Fruit fly (Drosophila melanogaster) whole organism, prepupa: Measurements from ENCODE around the gene Bx.

Experiments
- CG10631 ChIP-seq: fragments of 200-800 bp; sonication (Bioruptor generic); optimal IDR thresholded peaks from 2 replicates; lab custom pipeline; 2016; ENCODE audit warnings: missing biosample characterization, missing genetic modification characterization
- CG11294 ChIP-seq: fragments of 200-800 bp; sonication (Bioruptor generic); IDR thresholded peaks from 2 replicates; pipeline ENCODE4 v1.3.6; 2022; ENCODE audit warnings: missing biosample characterization, missing genetic modification characterization
- CG15336 ChIP-seq: fragments of 200-800 bp; sonication (Bioruptor generic); IDR thresholded peaks from 2 replicates; pipeline ENCODE4 v1.3.6; 2022; ENCODE audit warnings: missing biosample characterization, missing genetic modification characterization
- CG1621 ChIP-seq: fragments of 200-800 bp; sonication (Bioruptor generic); optimal IDR thresholded peaks from 3 replicates; lab custom pipeline; 2018; ENCODE audit warnings: missing biosample characterization, mild to moderate bottlenecking, missing genetic modification characterization
- CG31627 ChIP-seq: fragments of 200-800 bp; sonication (Bioruptor generic); optimal IDR thresholded peaks from 3 replicates; lab custom pipeline; 2016; ENCODE audit warnings: missing biosample characterization, missing genetic modification characterization
- CG32006 ChIP-seq: fragments of 200-800 bp; sonication (Bioruptor generic); optimal IDR thresholded peaks from 3 replicates; lab custom pipeline; 2017; ENCODE audit warnings: missing biosample characterization, mild to moderate bottlenecking, missing genetic modification characterization
- CG3919 ChIP-seq: fragments of 200-800 bp; sonication (Bioruptor generic); optimal IDR thresholded peaks from 3 replicates; lab custom pipeline; 2016; ENCODE audit warnings: missing biosample characterization, missing genetic modification characterization
- CG4318 ChIP-seq: fragments of 200-800 bp; sonication (Bioruptor generic); optimal IDR thresholded peaks from 3 replicates; lab custom pipeline; 2017; ENCODE audit warnings: missing biosample characterization, mild to moderate bottlenecking, missing genetic modification characterization
- CG6163 ChIP-seq: fragments of 200-800 bp; sonication (Bioruptor generic); IDR thresholded peaks from 3 replicates; pipeline ENCODE4 v1.3.6; 2022; ENCODE audit warnings: missing biosample characterization, missing genetic modification characterization
- CG6276 ChIP-seq: fragments of 200-800 bp; sonication (Bioruptor generic); optimal IDR thresholded peaks from 2 replicates; lab custom pipeline; 2017; ENCODE audit warnings: missing biosample characterization, mild to moderate bottlenecking, missing genetic modification characterization
- CG6792 ChIP-seq: fragments of 200-800 bp; sonication (Bioruptor generic); optimal IDR thresholded peaks from 3 replicates; lab custom pipeline; 2016; ENCODE audit warnings: missing biosample characterization, missing genetic modification characterization
- CG6808 ChIP-seq: fragments of 200-800 bp; sonication (Bioruptor generic); optimal IDR thresholded peaks from 3 replicates; lab custom pipeline; 2017; ENCODE audit warnings: missing biosample characterization, missing genetic modification characterization, mild to moderate bottlenecking, moderate library complexity, missing genetic modification reagents
- CG7368 ChIP-seq: fragments of 200-800 bp; sonication (Bioruptor generic); optimal IDR thresholded peaks from 3 replicates; lab custom pipeline; 2016; ENCODE audit warnings: missing biosample characterization, missing genetic modification characterization
- CG8119 ChIP-seq: fragments of 200-800 bp; sonication (Bioruptor generic); IDR thresholded peaks from 3 replicates; pipeline ENCODE4 v1.3.6; 2022; ENCODE audit warnings: missing biosample characterization, missing genetic modification characterization
- Eip75B ChIP-seq: fragments of 200-800 bp; sonication (Bioruptor generic); optimal IDR thresholded peaks from 3 replicates; lab custom pipeline; 2016; ENCODE audit warnings: missing biosample characterization, missing genetic modification characterization
- Eip78C ChIP-seq: fragments of 200-800 bp; sonication (Bioruptor generic); peaks from one replicate; lab custom pipeline; 2016; ENCODE audit warnings: missing biosample characterization, missing genetic modification characterization
- Eip93F ChIP-seq: fragments of 200-800 bp; sonication (Bioruptor generic); optimal IDR thresholded peaks from 2 replicates; lab custom pipeline; 2016; ENCODE audit warnings: missing biosample characterization, mild to moderate bottlenecking, missing genetic modification characterization
- Ets21C ChIP-seq: fragments of 200-800 bp; sonication (Bioruptor generic); optimal IDR thresholded peaks from 3 replicates; lab custom pipeline; 2016; ENCODE audit warnings: missing biosample characterization, missing genetic modification characterization
- Hr39 ChIP-seq: fragments of 200-800 bp; sonication (Bioruptor generic); optimal IDR thresholded peaks from 2 replicates; lab custom pipeline; 2016; ENCODE audit warnings: missing biosample characterization, missing genetic modification characterization
- Hr4 ChIP-seq: fragments of 200-800 bp; sonication (Bioruptor generic); optimal IDR thresholded peaks from 3 replicates; lab custom pipeline; 2016; ENCODE audit warnings: missing biosample characterization, missing genetic modification characterization
- Lpt ChIP-seq: fragments of 200-800 bp; sonication (Bioruptor generic); optimal IDR thresholded peaks from 3 replicates; lab custom pipeline; 2016; ENCODE audit warnings: missing biosample characterization, missing genetic modification characterization
- Met ChIP-seq: fragments of 200-800 bp; sonication (Bioruptor generic); optimal IDR thresholded peaks from 3 replicates; lab custom pipeline; 2016; ENCODE audit warnings: missing biosample characterization, missing genetic modification characterization
- Sox102F ChIP-seq: fragments of 200-800 bp; sonication (Bioruptor generic); optimal IDR thresholded peaks from 2 replicates; lab custom pipeline; 2016; ENCODE audit warnings: missing biosample characterization, mild to moderate bottlenecking, missing genetic modification characterization
- Sox14 ChIP-seq: fragments of 200-800 bp; sonication (Bioruptor generic); optimal IDR thresholded peaks from 3 replicates; lab custom pipeline; 2016; ENCODE audit warnings: missing biosample characterization, missing genetic modification characterization
- Sox15 ChIP-seq: fragments of 200-800 bp; sonication (Bioruptor generic); optimal IDR thresholded peaks from 3 replicates; lab custom pipeline; 2016; ENCODE audit warnings: missing biosample characterization, missing genetic modification characterization
- achi ChIP-seq: fragments of 200-800 bp; sonication (Bioruptor generic); optimal IDR thresholded peaks from 3 replicates; lab custom pipeline; 2016; ENCODE audit warnings: missing biosample characterization, missing genetic modification characterization
- acj6 ChIP-seq: fragments of 200-800 bp; sonication (Bioruptor generic); optimal IDR thresholded peaks from 3 replicates; lab custom pipeline; 2016; ENCODE audit warnings: missing biosample characterization, missing genetic modification characterization
- dac ChIP-seq: fragments of 200-800 bp; sonication (Bioruptor generic); optimal IDR thresholded peaks from 2 replicates; lab custom pipeline; 2017; ENCODE audit warnings: missing biosample characterization, mild to moderate bottlenecking, missing genetic modification characterization
- dsx ChIP-seq: fragments of 200-800 bp; optimal IDR thresholded peaks from 3 replicates; lab custom pipeline; 2019; ENCODE audit warnings: missing biosample characterization, mild to moderate bottlenecking, missing genetic modification characterization, moderate library complexity; ENCODE audit not compliant: poor library complexity, severe bottlenecking
- eg ChIP-seq: fragments of 200-800 bp; sonication (Bioruptor generic); IDR thresholded peaks from 3 replicates; pipeline ENCODE4 v1.3.6; 2022; ENCODE audit warnings: missing biosample characterization, missing genetic modification characterization
- esn ChIP-seq: fragments of 200-800 bp; sonication (Bioruptor generic); optimal IDR thresholded peaks from 2 replicates; lab custom pipeline; 2016; ENCODE audit warnings: missing biosample characterization, mild to moderate bottlenecking, missing genetic modification characterization, moderate library complexity
- lz ChIP-seq: fragments of 200-800 bp; sonication (Bioruptor generic); optimal IDR thresholded peaks from 3 replicates; lab custom pipeline; 2016; ENCODE audit warnings: missing biosample characterization, missing genetic modification characterization
- net ChIP-seq: fragments of 200-800 bp; sonication (Bioruptor generic); optimal IDR thresholded peaks from 3 replicates; lab custom pipeline; 2016; ENCODE audit warnings: missing biosample characterization, missing genetic modification characterization
- pdm3 ChIP-seq: fragments of 200-800 bp; sonication (Bioruptor generic); optimal IDR thresholded peaks from 3 replicates; lab custom pipeline; 2016; ENCODE audit warnings: missing biosample characterization, missing genetic modification characterization
- spab ChIP-seq: fragments of 200-800 bp; sonication (Bioruptor generic); optimal IDR thresholded peaks from 2 replicates; lab custom pipeline; 2017; ENCODE audit warnings: missing biosample characterization, mild to moderate bottlenecking, missing genetic modification characterization, missing genetic modification reagents
- ss ChIP-seq, 2 experiments: fragments of 200-800 bp; sonication (Bioruptor generic); optimal IDR thresholded peaks; 2 replicates in 1 of 2; 3 replicates in 1 of 2; lab custom pipeline; 2017 to 2018; ENCODE audit warnings: mild to moderate bottlenecking in 2 of 2, missing biosample characterization in 2 of 2, missing genetic modification characterization in 2 of 2, moderate library complexity in 1 of 2
- svp ChIP-seq: fragments of 200-800 bp; sonication (Bioruptor generic); peaks from one replicate; lab custom pipeline; 2016; ENCODE audit warnings: missing biosample characterization, missing genetic modification characterization
- vri ChIP-seq: fragments of 200-800 bp; sonication (Bioruptor generic); optimal IDR thresholded peaks from 3 replicates; lab custom pipeline; 2016; ENCODE audit warnings: missing biosample characterization, mild to moderate bottlenecking, missing genetic modification characterization

Bx gene

DNA sequence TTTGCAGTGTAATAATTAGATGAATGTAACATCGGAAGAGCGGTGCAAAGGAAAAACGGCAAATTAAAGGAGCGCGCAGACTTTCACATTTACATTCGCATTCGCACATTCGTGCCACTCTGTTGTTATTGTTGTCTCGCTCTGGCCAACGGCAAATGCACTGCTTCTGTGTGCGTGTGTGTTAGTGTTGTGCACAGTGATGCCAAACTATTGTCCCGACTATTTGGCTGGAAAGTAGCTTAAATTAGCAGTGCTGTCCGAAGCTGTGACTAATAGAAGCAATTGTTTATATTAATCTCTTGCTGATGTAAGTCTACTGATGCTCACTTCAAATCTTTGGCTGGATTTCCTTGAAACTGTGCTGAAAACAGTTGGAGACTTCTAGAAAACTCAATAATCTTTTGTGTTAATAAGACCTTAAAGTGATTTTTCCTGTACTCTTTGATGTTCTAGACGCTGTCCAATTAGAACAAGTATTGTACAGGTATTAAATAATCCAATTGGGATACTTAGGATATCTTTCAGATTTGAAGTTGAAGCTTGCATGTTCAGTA is 837 bp downstream of the Bx start (continued):
- TF ChIP-seq Sox102F (GFP tag; lab: Kevin White, UChicago), result peak; percentile 15

DNA sequence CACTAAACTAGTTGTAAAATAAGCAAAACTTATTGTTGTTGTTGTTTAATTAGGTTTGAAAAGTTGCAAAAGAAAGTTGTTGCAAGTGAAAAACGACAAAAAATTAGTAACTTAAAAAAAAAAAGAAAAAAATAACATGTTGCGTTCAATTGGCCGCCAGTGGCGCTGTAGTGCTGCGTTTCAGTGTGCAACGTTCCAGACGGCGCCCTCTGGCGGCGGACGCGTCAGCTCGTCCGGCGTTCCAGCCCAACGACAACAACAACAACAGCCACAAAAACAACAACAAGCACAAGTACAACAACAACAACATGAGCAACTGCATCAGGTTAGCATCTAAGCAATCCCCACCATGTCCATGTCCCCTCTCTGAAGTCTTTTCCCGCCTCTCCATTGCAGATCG is 2.2 kb downstream of the Bx start:
- TF ChIP-seq CG3919 (GFP tag; lab: Kevin White, UChicago), result no peak
- TF ChIP-seq CG6792 (GFP tag; lab: Kevin White, UChicago), result peak; percentile 17
- no peak for TF ChIP-seq Sox15 (GFP tag; lab: Kevin White, UChicago)
- TF ChIP-seq achi, result peak; percentile 19
- TF ChIP-seq CG6163, result peak; percentile 58; the same call in 2 of the 3 replicates
- TF ChIP-seq Eip75B (GFP tag; lab: Kevin White, UChicago), result peak; percentile 0
- TF ChIP-seq CG8119, result peak; percentile 35; the same call in 1 of the 3 replicates
- TF ChIP-seq CG6276, result no peak
- TF ChIP-seq Ets21C (GFP tag; lab: Kevin White, UChicago), result no peak
- peak; percentile 18 for TF ChIP-seq Hr4 (GFP tag; lab: Kevin White, UChicago)
- peak; percentile 7 for TF ChIP-seq net (GFP tag; lab: Kevin White, UChicago)
- TF ChIP-seq dac, result peak; percentile 52
- peak; percentile 37; the same call in 1 of the 2 replicates for TF ChIP-seq CG15336 (GFP tag; lab: Robert Waterston, UW)
- TF ChIP-seq CG32006 (GFP tag; lab: Kevin White, UChicago), result peak; percentile 39
- peak; percentile 58 for TF ChIP-seq eg (GFP tag; lab: Robert Waterston, UW)
- no peak for TF ChIP-seq Eip93F
- peak; percentile 7 for TF ChIP-seq Hr39 (GFP tag; lab: Kevin White, UChicago)
- peak; percentile 14 for TF ChIP-seq Met (GFP tag; lab: Kevin White, UChicago)
- TF ChIP-seq ss (GFP tag; optimal IDR thresholded peaks at IDR 0.05; lab: Kevin White, UChicago), result peak in 1 of 2 experiments; percentile 19
- TF ChIP-seq CG6808 (GFP tag; lab: Kevin White, UChicago), result peak; percentile 10
- TF ChIP-seq vri (GFP tag; lab: Kevin White, UChicago), result no peak
- TF ChIP-seq spab, result no peak
- no peak for TF ChIP-seq acj6
- peak; percentile 78 for TF ChIP-seq Eip78C (GFP tag; lab: Kevin White, UChicago)
- peak; percentile 33 for TF ChIP-seq esn (GFP tag; lab: Kevin White, UChicago)
- TF ChIP-seq pdm3 (GFP tag; lab: Kevin White, UChicago), result peak; percentile 30
- TF ChIP-seq Sox102F (GFP tag; lab: Kevin White, UChicago), result no peak
- TF ChIP-seq CG11294 (GFP tag; lab: Robert Waterston, UW), result no peak
- peak; percentile 26 for TF ChIP-seq CG31627 (GFP tag; lab: Kevin White, UChicago)
- peak; percentile 33 for TF ChIP-seq lz (GFP tag; lab: Kevin White, UChicago)
- no peak for TF ChIP-seq Sox14 (GFP tag; lab: Kevin White, UChicago)
- TF ChIP-seq CG1621 (tag; lab: Kevin White, UChicago), result peak; percentile 12
- peak; percentile 47 for TF ChIP-seq Lpt (GFP tag; lab: Kevin White, UChicago)
- TF ChIP-seq, all 60 proteins: peak for 22

DNA sequence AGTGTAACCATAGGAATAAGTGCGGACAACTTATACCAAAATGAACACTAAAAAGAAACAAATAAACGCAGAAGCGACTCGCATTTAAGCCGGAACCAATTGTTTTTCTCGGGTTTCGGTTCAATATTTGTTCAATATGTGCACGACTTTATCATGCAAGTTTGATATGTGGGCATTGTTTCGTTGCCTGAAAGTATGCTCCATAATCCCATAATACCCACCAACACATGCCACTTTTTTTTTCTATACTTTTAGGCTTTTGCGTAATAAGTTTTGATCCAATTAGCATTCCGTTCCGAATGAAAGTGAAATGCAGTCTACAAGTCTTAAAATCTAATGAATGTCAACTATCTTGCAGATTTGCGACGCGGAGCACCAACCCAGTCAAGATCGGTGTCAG is 5.1 kb downstream of the Bx start:
- TF ChIP-seq CG7368 (no peak), svp (GFP tag; lab: Kevin White, UChicago) (no peak), Eip78C (GFP tag; lab: Kevin White, UChicago) (peak; percentile 15), CG4318 (GFP tag; lab: Kevin White, UChicago) (no peak), CG6163 (no peak), CG10631 (no peak), Hr4 (GFP tag; lab: Kevin White, UChicago) (no peak), dsx (GFP tag; lab: Kevin White, UChicago) (no peak)
